ENCODE assay signal across 6 worm cellular contexts in genomic region chrX:14476625-14477257, ce11.
TF ChIP-seq lines count a peak whose summit lies in the region.

No protein-coding gene starts in this region.

TF ChIP-seq in whole organism, L1 larva, 84 proteins besides CTCF, POLR2A, EP300 and RAD21 (continues in another document):
- TF ChIP-seq nhr-20 (tag; optimal IDR thresholded peaks at IDR 0.05; lab: Kevin White, UChicago): peak; percentile 71
- TF ChIP-seq nhr-12 (tag; optimal IDR thresholded peaks at IDR 0.05; lab: Kevin White, UChicago): no peak
- TF ChIP-seq irx-1 (tag; optimal IDR thresholded peaks at IDR 0.05; lab: Kevin White, UChicago): peak; percentile 67
- no peak for TF ChIP-seq ces-1 (GFP tag; optimal IDR thresholded peaks at IDR 0.05; lab: Kevin White, UChicago)
- TF ChIP-seq nhr-90 (tag; optimal IDR thresholded peaks at IDR 0.05; lab: Kevin White, UChicago; ENCODE audit: poor library complexity): peak; percentile 87
- TF ChIP-seq aha-1 (tag; optimal IDR thresholded peaks at IDR 0.05; lab: Kevin White, UChicago): no peak
- TF ChIP-seq nhr-237 (tag; optimal IDR thresholded peaks at IDR 0.05; lab: Kevin White, UChicago): no peak
- no peak for TF ChIP-seq xbp-1 (tag; optimal IDR thresholded peaks at IDR 0.05; lab: Kevin White, UChicago)
- no peak for TF ChIP-seq lin-14 (GFP tag; optimal IDR thresholded peaks at IDR 0.05; lab: Kevin White, UChicago)
- TF ChIP-seq unc-62 (GFP tag; optimal IDR thresholded peaks at IDR 0.05; lab: Kevin White, UChicago): no peak
- peak; percentile 6 to 53 for TF ChIP-seq lsy-2 (tag; optimal IDR thresholded peaks at IDR 0.05; lab: Kevin White, UChicago)
- no peak for TF ChIP-seq nhr-84 (tag; optimal IDR thresholded peaks at IDR 0.05; lab: Kevin White, UChicago)
- TF ChIP-seq hpl-2 (GFP tag; optimal IDR thresholded peaks at IDR 0.05; lab: Kevin White, UChicago): no peak
- TF ChIP-seq lin-39 (tag; optimal IDR thresholded peaks at IDR 0.05; lab: Kevin White, UChicago): no peak
- peak; percentile 44; the same call in 1 of the 2 replicates for TF ChIP-seq isw-1 (GFP tag; IDR thresholded peaks at IDR 0.05; lab: Robert Waterston, UW)

TF ChIP-seq in whole organism, L2 larva, 48 proteins besides CTCF, POLR2A, EP300 and RAD21 (continues in another document):
- TF ChIP-seq F13H6.1 (tag; optimal IDR thresholded peaks at IDR 0.05; lab: Kevin White, UChicago) (peak; percentile 40), sma-9 (GFP tag; optimal IDR thresholded peaks at IDR 0.05; lab: Kevin White, UChicago) (peak; percentile 75), sma-9 (tag; optimal IDR thresholded peaks at IDR 0.05; lab: Kevin White, UChicago) (no peak), nhr-237 (tag; optimal IDR thresholded peaks at IDR 0.05; lab: Kevin White, UChicago) (no peak), nhr-129 (tag; optimal IDR thresholded peaks at IDR 0.05; lab: Kevin White, UChicago) (peak; percentile 100), lsy-2 (tag; optimal IDR thresholded peaks at IDR 0.05; lab: Kevin White, UChicago) (peak in 1 of 2 experiments; percentile 31), snpc-4 (tag; optimal IDR thresholded peaks at IDR 0.05; lab: Kevin White, UChicago) (peak; percentile 98), egl-27 (tag; optimal IDR thresholded peaks at IDR 0.05; lab: Kevin White, UChicago) (peak; percentile 26), nhr-10 (tag; optimal IDR thresholded peaks at IDR 0.05; lab: Kevin White, UChicago) (peak; percentile 41), lin-13 (GFP tag; optimal IDR thresholded peaks at IDR 0.05; lab: Kevin White, UChicago) (peak; percentile 31), dmd-4 (tag; optimal IDR thresholded peaks at IDR 0.05; lab: Kevin White, UChicago) (no peak), mbf-1 (tag; optimal IDR thresholded peaks at IDR 0.05; lab: Kevin White, UChicago) (no peak), nhr-21 (tag; optimal IDR thresholded peaks at IDR 0.05; lab: Kevin White, UChicago) (peak; percentile 53), gmeb-1 (tag; optimal IDR thresholded peaks at IDR 0.05; lab: Kevin White, UChicago) (peak; percentile 59), Y55F3AM.14 (GFP tag; optimal IDR thresholded peaks at IDR 0.05; lab: Kevin White, UChicago) (no peak), sma-3 (GFP tag; optimal IDR thresholded peaks at IDR 0.05; lab: Kevin White, UChicago) (peak; percentile 89)

TF ChIP-seq in whole organism, L3 larva, 47 proteins besides CTCF, POLR2A, EP300 and RAD21 (continues in another document):
- TF ChIP-seq unc-62 (GFP tag; optimal IDR thresholded peaks at IDR 0.05; lab: Kevin White, UChicago) (no peak), ceh-9 (tag; optimal IDR thresholded peaks at IDR 0.05; lab: Kevin White, UChicago) (no peak), skn-1 (tag; optimal IDR thresholded peaks at IDR 0.05; lab: Kevin White, UChicago) (peak; percentile 73), tbx-2 (tag; optimal IDR thresholded peaks at IDR 0.05; lab: Kevin White, UChicago) (peak; percentile 68), jun-1 (tag; optimal IDR thresholded peaks at IDR 0.05; lab: Kevin White, UChicago) (peak; percentile 68), nhr-237 (tag; optimal IDR thresholded peaks at IDR 0.05; lab: Kevin White, UChicago) (no peak), nhr-23 (tag; optimal IDR thresholded peaks at IDR 0.05; lab: Kevin White, UChicago) (peak; percentile 69), nhr-77 (tag; optimal IDR thresholded peaks at IDR 0.05; lab: Kevin White, UChicago) (no peak), egl-5 (tag; optimal IDR thresholded peaks at IDR 0.05; lab: Kevin White, UChicago) (no peak), ztf-4 (tag; optimal IDR thresholded peaks at IDR 0.05; lab: Kevin White, UChicago) (no peak), ceh-16 (tag; optimal IDR thresholded peaks at IDR 0.05; lab: Kevin White, UChicago) (no peak), elt-2 (tag; optimal IDR thresholded peaks at IDR 0.05; lab: Kevin White, UChicago) (peak; percentile 38), daf-12 (tag; optimal IDR thresholded peaks at IDR 0.05; lab: Kevin White, UChicago) (no peak), elt-1 (tag; optimal IDR thresholded peaks at IDR 0.05; lab: Kevin White, UChicago) (no peak), zag-1 (tag; optimal IDR thresholded peaks at IDR 0.05; lab: Kevin White, UChicago) (no peak), sea-2 (GFP tag; optimal IDR thresholded peaks at IDR 0.05; lab: Kevin White, UChicago) (no peak), pqm-1 (tag; optimal IDR thresholded peaks at IDR 0.05; lab: Kevin White, UChicago) (no peak)

TF ChIP-seq in whole organism, L4 larva, 104 proteins besides CTCF, POLR2A, EP300 and RAD21 (continues in another document):
- TF ChIP-seq nhr-111 (GFP tag; optimal IDR thresholded peaks at IDR 0.05; lab: Kevin White, UChicago) (peak; percentile 63), madf-9 (GFP tag; conservative IDR thresholded peaks at IDR 0.05; lab: Robert Waterston, UW) (peak; percentile 66), attf-4 (tag; optimal IDR thresholded peaks at IDR 0.05; lab: Kevin White, UChicago) (no peak), lin-29 (GFP tag; IDR thresholded peaks at IDR 0.05; lab: Robert Waterston, UW) (0 out of 2 replicates have a peak, but pooled peaks have one; percentile 44), ZK337.2 (GFP tag; IDR thresholded peaks at IDR 0.05; lab: Robert Waterston, UW) (peak; percentile 49; the same call in 1 of the 2 replicates), mdt-29 (GFP tag; IDR thresholded peaks at IDR 0.05; lab: Robert Waterston, UW) (0 out of 2 replicates have a peak, but pooled peaks have one; percentile 11), lim-7 (GFP tag; IDR thresholded peaks at IDR 0.05; lab: Robert Waterston, UW) (peak; percentile 68; the same call in 1 of the 2 replicates), unc-62 (GFP tag; optimal IDR thresholded peaks at IDR 0.05 in 1 of 2; lab: Kevin White, UChicago) (no peak), unc-62 (tag; optimal IDR thresholded peaks at IDR 0.05; lab: Kevin White, UChicago) (no peak), ceh-82 (tag; optimal IDR thresholded peaks at IDR 0.05; lab: Kevin White, UChicago) (no peak), dpl-1 (GFP tag; optimal IDR thresholded peaks at IDR 0.05; lab: Kevin White, UChicago) (no peak), F10B5.3 (tag; optimal IDR thresholded peaks at IDR 0.05; lab: Kevin White, UChicago) (peak; percentile 11), mep-1 (tag; optimal IDR thresholded peaks at IDR 0.05; lab: Kevin White, UChicago) (no peak), cey-2 (tag; optimal IDR thresholded peaks at IDR 0.05; lab: Kevin White, UChicago; ENCODE audit: borderline replicate concordance, insufficient read depth) (no peak), saeg-2 (GFP tag; IDR thresholded peaks at IDR 0.05; lab: Robert Waterston, UW) (no peak), snpc-4 (tag; optimal IDR thresholded peaks at IDR 0.05; lab: Kevin White, UChicago) (peak; percentile 93)

TF ChIP-seq in whole organism, mixed stage, embryonic, 35 proteins besides CTCF, POLR2A, EP300 and RAD21:
- TF ChIP-seq zip-8 (tag; optimal IDR thresholded peaks at IDR 0.05; lab: Kevin White, UChicago) (peak; percentile 51), bed-3 (GFP tag; optimal IDR thresholded peaks at IDR 0.05; lab: Kevin White, UChicago) (no peak)

TF ChIP-seq in whole organism, young adult, 124 proteins besides CTCF, POLR2A, EP300 and RAD21 (continues in another document):
- peak; percentile 64 for TF ChIP-seq nhr-90 (tag; optimal IDR thresholded peaks at IDR 0.05; lab: Kevin White, UChicago)
- peak; percentile 51 for TF ChIP-seq atf-7 (tag; optimal IDR thresholded peaks at IDR 0.05; lab: Kevin White, UChicago)
- TF ChIP-seq K12H6.12 (tag; optimal IDR thresholded peaks at IDR 0.05; lab: Kevin White, UChicago): no peak
- no peak for TF ChIP-seq attf-6 (GFP tag; IDR thresholded peaks at IDR 0.05; lab: Robert Waterston, UW)
- TF ChIP-seq somi-1 (GFP tag; optimal IDR thresholded peaks at IDR 0.05; lab: Kevin White, UChicago): no peak
- 0 out of 2 replicates have a peak, but pooled peaks have one; percentile 15 for TF ChIP-seq rcor-1 (GFP tag; IDR thresholded peaks at IDR 0.05; lab: Robert Waterston, UW)
- peak; percentile 79 for TF ChIP-seq ceh-40 (GFP tag; IDR thresholded peaks at IDR 0.05; lab: Robert Waterston, UW)
- no peak for TF ChIP-seq snpc-1.1 (tag; optimal IDR thresholded peaks at IDR 0.05; lab: Kevin White, UChicago; ENCODE audit: insufficient read depth)
- TF ChIP-seq ceh-100 (GFP tag; IDR thresholded peaks at IDR 0.05; lab: Robert Waterston, UW): no peak
- no peak for TF ChIP-seq nfya-1 (tag; optimal IDR thresholded peaks at IDR 0.05; lab: Kevin White, UChicago; ENCODE audit: borderline replicate concordance, insufficient read depth)
- TF ChIP-seq Y53F4B.3 (GFP tag; IDR thresholded peaks at IDR 0.05; lab: Robert Waterston, UW): no peak
- TF ChIP-seq unc-62 (GFP tag; optimal IDR thresholded peaks at IDR 0.05; lab: Kevin White, UChicago): no peak
- no peak for TF ChIP-seq Y67H2A.10 (GFP tag; conservative IDR thresholded peaks at IDR 0.05; lab: Robert Waterston, UW)
- TF ChIP-seq lin-26 (GFP tag; IDR thresholded peaks at IDR 0.05; lab: Robert Waterston, UW): peak; percentile 63
- TF ChIP-seq dpl-1 (GFP tag; optimal IDR thresholded peaks at IDR 0.05; lab: Kevin White, UChicago): no peak
- TF ChIP-seq madf-3 (GFP tag; IDR thresholded peaks at IDR 0.05; lab: Robert Waterston, UW): 0 out of 2 replicates have a peak, but pooled peaks have one; percentile 56
- TF ChIP-seq zfh-2 (GFP tag; conservative IDR thresholded peaks at IDR 0.05; lab: Robert Waterston, UW): no peak
- TF ChIP-seq efl-1 (GFP tag; optimal IDR thresholded peaks at IDR 0.05; lab: Kevin White, UChicago): no peak
- no peak for TF ChIP-seq tbx-9 (tag; optimal IDR thresholded peaks at IDR 0.05; lab: Kevin White, UChicago; ENCODE audit: borderline replicate concordance)
- TF ChIP-seq ama-1 (optimal IDR thresholded peaks at IDR 0.05; lab: Kevin White, UChicago): no peak
- no peak for TF ChIP-seq ama-1 (GFP tag; optimal IDR thresholded peaks at IDR 0.05; lab: Kevin White, UChicago)
- no peak for TF ChIP-seq aptf-3 (GFP tag; IDR thresholded peaks at IDR 0.05; lab: Robert Waterston, UW)
- TF ChIP-seq bed-1 (GFP tag; IDR thresholded peaks at IDR 0.05; lab: Robert Waterston, UW): no peak
- peak; percentile 76 for TF ChIP-seq tbp1 (GFP tag; optimal IDR thresholded peaks at IDR 0.05; lab: Kevin White, UChicago)
- no peak for TF ChIP-seq sptf-2 (GFP tag; optimal IDR thresholded peaks at IDR 0.05; lab: Kevin White, UChicago)
- no peak for TF ChIP-seq ztf-22 (GFP tag; optimal IDR thresholded peaks at IDR 0.05; lab: Kevin White, UChicago)
- TF ChIP-seq egrh-3 (GFP tag; IDR thresholded peaks at IDR 0.05; lab: Robert Waterston, UW): no peak
- TF ChIP-seq ceh-79 (tag; optimal IDR thresholded peaks at IDR 0.05; lab: Kevin White, UChicago): no peak
- no peak for TF ChIP-seq fkh-3 (tag; optimal IDR thresholded peaks at IDR 0.05; lab: Kevin White, UChicago)
- no peak for TF ChIP-seq ceh-58 (GFP tag; IDR thresholded peaks at IDR 0.05; lab: Robert Waterston, UW)
- TF ChIP-seq hsf-1 (GFP tag; IDR thresholded peaks at IDR 0.05; lab: Robert Waterston, UW): no peak
- TF ChIP-seq lin-35 (GFP tag; optimal IDR thresholded peaks at IDR 0.05; lab: Kevin White, UChicago): no peak
- TF ChIP-seq F57C9.4 (tag; optimal IDR thresholded peaks at IDR 0.05; lab: Kevin White, UChicago): no peak
- TF ChIP-seq lsl-1 (GFP tag; optimal IDR thresholded peaks at IDR 0.05; lab: Kevin White, UChicago): no peak
